Worm (Caenorhabditis elegans): ENCODE measurements around the gene str-113.

The str-113 gene

ce11 chrV:3634293-3635016 lies 32.3 kb downstream of the str-113 start:
- TF ChIP-seq nhr-25 (tag; optimal IDR thresholded peaks at IDR 0.05), result no peak
- TF ChIP-seq ztf-11 (tag; optimal IDR thresholded peaks at IDR 0.05), result no peak
- peak; percentile 96 for TF ChIP-seq elt-2 (tag; optimal IDR thresholded peaks at IDR 0.05)
- TF ChIP-seq elt-1 (tag; optimal IDR thresholded peaks at IDR 0.05), result no peak
- TF ChIP-seq nhr-77 (tag; optimal IDR thresholded peaks at IDR 0.05), result no peak
- no peak for TF ChIP-seq ceh-9 (tag; optimal IDR thresholded peaks at IDR 0.05)
- TF ChIP-seq lin-39 (tag; optimal IDR thresholded peaks at IDR 0.05), result no peak
- no peak for TF ChIP-seq lin-15B (tag; optimal IDR thresholded peaks at IDR 0.05)
- peak; percentile 80 for TF ChIP-seq pha-4 (tag; optimal IDR thresholded peaks at IDR 0.05)
- TF ChIP-seq eor-1 (tag; optimal IDR thresholded peaks at IDR 0.05), result no peak
- no peak for TF ChIP-seq nhr-12 (tag; optimal IDR thresholded peaks at IDR 0.05)
- peak; percentile 50 for TF ChIP-seq jun-1 (tag; optimal IDR thresholded peaks at IDR 0.05)
- peak; percentile 61 for TF ChIP-seq ceh-28 (tag; optimal IDR thresholded peaks at IDR 0.05)
- TF ChIP-seq fos-1 (tag; optimal IDR thresholded peaks at IDR 0.05), result peak; percentile 11
- no peak for TF ChIP-seq snpc-4 (tag; optimal IDR thresholded peaks at IDR 0.05)
- TF ChIP-seq nfya-1 (tag; optimal IDR thresholded peaks at IDR 0.05; ENCODE audit: insufficient read depth), result peak; percentile 27
- no peak for TF ChIP-seq hmg-11 (tag; optimal IDR thresholded peaks at IDR 0.05)
- no peak for TF ChIP-seq ceh-82 (tag; optimal IDR thresholded peaks at IDR 0.05)
- peak; percentile 87 for TF ChIP-seq pqm-1 (tag; optimal IDR thresholded peaks at IDR 0.05)
- TF ChIP-seq R02D3.7 (tag; optimal IDR thresholded peaks at IDR 0.05), result no peak
- TF ChIP-seq tbx-2 (tag; optimal IDR thresholded peaks at IDR 0.05), result no peak
- no peak for TF ChIP-seq nhr-28 (tag; optimal IDR thresholded peaks at IDR 0.05)
- TF ChIP-seq nhr-11 (tag; optimal IDR thresholded peaks at IDR 0.05), result no peak
- TF ChIP-seq zag-1 (tag; optimal IDR thresholded peaks at IDR 0.05), result no peak
- TF ChIP-seq ceh-16 (tag; optimal IDR thresholded peaks at IDR 0.05), result no peak
- no peak for TF ChIP-seq aly-2 (tag; optimal IDR thresholded peaks at IDR 0.05)

- TF ChIP-seq ceh-28 (tag; optimal IDR thresholded peaks at IDR 0.05), result no peak
- no peak for TF ChIP-seq skn-1 (tag; optimal IDR thresholded peaks at IDR 0.05)
- no peak for TF ChIP-seq nhr-23 (tag; optimal IDR thresholded peaks at IDR 0.05)
- TF ChIP-seq ztf-11 (tag; optimal IDR thresholded peaks at IDR 0.05), result no peak
- TF ChIP-seq ceh-82 (tag; optimal IDR thresholded peaks at IDR 0.05), result no peak
- no peak for TF ChIP-seq mdl-1 (tag; optimal IDR thresholded peaks at IDR 0.05)
- TF ChIP-seq zag-1 (tag; optimal IDR thresholded peaks at IDR 0.05), result no peak
- TF ChIP-seq nhr-12 (tag; optimal IDR thresholded peaks at IDR 0.05), result no peak
- TF ChIP-seq tbx-2 (tag; optimal IDR thresholded peaks at IDR 0.05), result no peak
- TF ChIP-seq R02D3.7 (tag; optimal IDR thresholded peaks at IDR 0.05), result no peak
- no peak for TF ChIP-seq unc-39 (tag; optimal IDR thresholded peaks at IDR 0.05)
- TF ChIP-seq hmg-11 (tag; optimal IDR thresholded peaks at IDR 0.05), result no peak
- no peak for TF ChIP-seq unc-62 (GFP tag; optimal IDR thresholded peaks at IDR 0.05)
- no peak for TF ChIP-seq egl-5 (tag; optimal IDR thresholded peaks at IDR 0.05)
- TF ChIP-seq mml-1 (tag; optimal IDR thresholded peaks at IDR 0.05), result no peak
- TF ChIP-seq ceh-16 (tag; optimal IDR thresholded peaks at IDR 0.05), result no peak
- TF ChIP-seq snpc-4 (tag; optimal IDR thresholded peaks at IDR 0.05), result no peak
Measured at ce11 chrV:3633041-3633440, 33.7 kb downstream of the str-113 start, which contains the start of gene F59B1.2. TSS of gene F59B1.2 (plus strand) at chrV:3633341.

- no peak for TF ChIP-seq nhr-23 (tag; optimal IDR thresholded peaks at IDR 0.05)
- TF ChIP-seq fkh-10 (GFP tag; optimal IDR thresholded peaks at IDR 0.05), result no peak
- no peak for TF ChIP-seq hmg-11 (tag; optimal IDR thresholded peaks at IDR 0.05)
- TF ChIP-seq unc-62 (GFP tag; optimal IDR thresholded peaks at IDR 0.05), result no peak
- no peak for TF ChIP-seq nhr-25 (tag; optimal IDR thresholded peaks at IDR 0.05)
- TF ChIP-seq fos-1 (tag; optimal IDR thresholded peaks at IDR 0.05), result no peak
- peak; percentile 90 for TF ChIP-seq pqm-1 (tag; optimal IDR thresholded peaks at IDR 0.05)
- TF ChIP-seq jun-1 (tag; optimal IDR thresholded peaks at IDR 0.05), result peak; percentile 24
- TF ChIP-seq egl-5 (tag; optimal IDR thresholded peaks at IDR 0.05), result no peak
- no peak for TF ChIP-seq elt-3 (tag; optimal IDR thresholded peaks at IDR 0.05)
- TF ChIP-seq nhr-76 (tag; optimal IDR thresholded peaks at IDR 0.05), result no peak
- TF ChIP-seq mdl-1 (tag; optimal IDR thresholded peaks at IDR 0.05), result no peak
- no peak for TF ChIP-seq skn-1 (tag; optimal IDR thresholded peaks at IDR 0.05)
- no peak for TF ChIP-seq ceh-9 (tag; optimal IDR thresholded peaks at IDR 0.05)
- no peak for TF ChIP-seq mml-1 (tag; optimal IDR thresholded peaks at IDR 0.05)
- TF ChIP-seq R02D3.7 (tag; optimal IDR thresholded peaks at IDR 0.05), result no peak
- peak; percentile 28 for TF ChIP-seq pha-4 (tag; optimal IDR thresholded peaks at IDR 0.05)
- no peak for TF ChIP-seq egl-27 (tag; optimal IDR thresholded peaks at IDR 0.05)
- no peak for TF ChIP-seq nhr-12 (tag; optimal IDR thresholded peaks at IDR 0.05)
- TF ChIP-seq nfya-1 (tag; optimal IDR thresholded peaks at IDR 0.05; ENCODE audit: insufficient read depth), result peak; percentile 54
- TF ChIP-seq snpc-4 (tag; optimal IDR thresholded peaks at IDR 0.05), result no peak
- TF ChIP-seq tbx-2 (tag; optimal IDR thresholded peaks at IDR 0.05), result no peak
- no peak for TF ChIP-seq ceh-16 (tag; optimal IDR thresholded peaks at IDR 0.05)
- no peak for TF ChIP-seq lin-15B (tag; optimal IDR thresholded peaks at IDR 0.05)
- peak; percentile 94 for TF ChIP-seq elt-2 (tag; optimal IDR thresholded peaks at IDR 0.05)
- TF ChIP-seq daf-12 (tag; optimal IDR thresholded peaks at IDR 0.05), result no peak
Measured at ce11 chrV:3632249-3633030, 34.3 kb downstream of the str-113 start.
